Worm (Caenorhabditis elegans) whole organism, L2 larva: ENCODE measurements around the gene Y59A8B.25.
"Not testable (repeated sequence)": the region's sequence is repeated elsewhere in the genome, so short reads cannot be mapped to it uniquely, and the experiment has no call there.

Experiments
- C34F6.9 ChIP-seq: fragments of 150-350 bp; optimal IDR thresholded peaks from 2 replicates; lab custom pipeline; 2014; ENCODE audit warnings: missing biosample characterization, missing genetic modification characterization
- F13H6.1 ChIP-seq: sonication (generic microtip); optimal IDR thresholded peaks from 2 replicates; lab custom pipeline; 2016; ENCODE audit warnings: missing genetic modification characterization, missing compliant biosample characterization
- R02D3.7 ChIP-seq: fragments of 150-350 bp; optimal IDR thresholded peaks from 2 replicates; lab custom pipeline; 2014; ENCODE audit warnings: missing biosample characterization, missing genetic modification characterization
- Y55F3AM.14 ChIP-seq: fragments of 200-800 bp; sonication (Bioruptor generic); optimal IDR thresholded peaks from 2 replicates; lab custom pipeline; 2018; ENCODE audit warnings: mild to moderate bottlenecking, missing genetic modification characterization, missing compliant biosample characterization
- ZK546.5 ChIP-seq: sonication (generic microtip); optimal IDR thresholded peaks from 2 replicates; lab custom pipeline; 2017; ENCODE audit warnings: missing biosample characterization, missing genetic modification characterization
- alr-1 ChIP-seq: fragments of 150-350 bp; optimal IDR thresholded peaks from 2 replicates; lab custom pipeline; 2014; ENCODE audit warnings: missing biosample characterization, missing genetic modification characterization
- ama-1 ChIP-seq: fragments of 150-350 bp; optimal IDR thresholded peaks from 2 replicates; lab custom pipeline; 2018; ENCODE audit warnings: inconsistent platforms
- blmp-1 ChIP-seq: sonication (generic microtip); optimal IDR thresholded peaks from 2 replicates; lab custom pipeline; 2017; ENCODE audit warnings: missing genetic modification characterization, mild to moderate bottlenecking, missing compliant biosample characterization, antibody characterized with exemption, moderate library complexity; ENCODE audit not compliant: insufficient read depth
- ceh-16 ChIP-seq: fragments of 150-350 bp; optimal IDR thresholded peaks from 2 replicates; lab custom pipeline; 2014; ENCODE audit warnings: missing biosample characterization, missing genetic modification characterization
- ceh-82 ChIP-seq: fragments of 150-350 bp; optimal IDR thresholded peaks from 2 replicates; lab custom pipeline; 2014; ENCODE audit warnings: missing biosample characterization, missing genetic modification characterization
- egl-27 ChIP-seq: sonication (generic microtip); optimal IDR thresholded peaks from 3 replicates; lab custom pipeline; 2017; ENCODE audit warnings: missing biosample characterization, missing genetic modification reagents, missing genetic modification characterization
- elt-1 ChIP-seq: fragments of 150-350 bp; optimal IDR thresholded peaks from 2 replicates; lab custom pipeline; 2014; ENCODE audit warnings: missing biosample characterization, missing genetic modification characterization
- fos-1 ChIP-seq: fragments of 150-350 bp; optimal IDR thresholded peaks from 2 replicates; lab custom pipeline; 2014; ENCODE audit warnings: missing biosample characterization, missing genetic modification characterization
- gmeb-1 ChIP-seq: fragments of 150-350 bp; optimal IDR thresholded peaks from 2 replicates; lab custom pipeline; 2014; ENCODE audit warnings: missing biosample characterization, missing genetic modification characterization
- lin-11 ChIP-seq: fragments of 150-350 bp; sonication (generic microtip); optimal IDR thresholded peaks from 2 replicates; lab custom pipeline; 2014; ENCODE audit warnings: missing biosample characterization, missing genetic modification characterization, inconsistent platforms, mixed read lengths
- lsy-2 ChIP-seq, 2 experiments: fragments of 150-350 bp in 1 of 2; sonication (generic microtip) in 1 of 2; optimal IDR thresholded peaks; 2 replicates each; lab custom pipeline; 2014 to 2017; ENCODE audit warnings: missing biosample characterization in 2 of 2, missing genetic modification characterization in 2 of 2
- mab-5 ChIP-seq: fragments of 150-350 bp; optimal IDR thresholded peaks from 2 replicates; lab custom pipeline; 2014; ENCODE audit warnings: missing biosample characterization, missing genetic modification characterization
- mbf-1 ChIP-seq: sonication (generic microtip); optimal IDR thresholded peaks from 2 replicates; lab custom pipeline; 2017; ENCODE audit warnings: missing biosample characterization, missing genetic modification characterization
- mdl-1 ChIP-seq, 2 experiments: fragments of 150-350 bp in 1 of 2; sonication (generic microtip) in 1 of 2; optimal IDR thresholded peaks; 2 replicates each; lab custom pipeline; 2017; ENCODE audit warnings: missing biosample characterization in 2 of 2, missing genetic modification characterization in 2 of 2
- nhr-10 ChIP-seq: sonication (generic microtip); optimal IDR thresholded peaks from 2 replicates; lab custom pipeline; 2017; ENCODE audit warnings: missing biosample characterization, missing genetic modification characterization
- nhr-11 ChIP-seq: fragments of 150-350 bp; optimal IDR thresholded peaks from 2 replicates; lab custom pipeline; 2014; ENCODE audit warnings: missing biosample characterization, missing genetic modification characterization
- nhr-129 ChIP-seq: fragments of 150-350 bp; optimal IDR thresholded peaks from 2 replicates; lab custom pipeline; 2014; ENCODE audit warnings: missing biosample characterization, missing genetic modification characterization
- nhr-21 ChIP-seq: fragments of 150-350 bp; optimal IDR thresholded peaks from 2 replicates; lab custom pipeline; 2014; ENCODE audit warnings: missing biosample characterization, missing genetic modification characterization
- nhr-237 ChIP-seq: fragments of 150-350 bp; optimal IDR thresholded peaks from 2 replicates; lab custom pipeline; 2014; ENCODE audit warnings: missing biosample characterization, missing genetic modification characterization
- nhr-25 ChIP-seq: fragments of 150-350 bp; sonication (generic microtip); optimal IDR thresholded peaks from 3 replicates; lab custom pipeline; 2014; ENCODE audit warnings: missing biosample characterization, missing genetic modification characterization
- nhr-6 ChIP-seq: fragments of 150-350 bp; optimal IDR thresholded peaks from 2 replicates; lab custom pipeline; 2014; ENCODE audit warnings: missing biosample characterization, missing genetic modification characterization
- nhr-77 ChIP-seq: fragments of 150-350 bp; optimal IDR thresholded peaks from 2 replicates; lab custom pipeline; 2014; ENCODE audit warnings: missing biosample characterization, missing genetic modification characterization
- sem-4 ChIP-seq: fragments of 150-350 bp; optimal IDR thresholded peaks from 2 replicates; lab custom pipeline; 2014; ENCODE audit warnings: missing biosample characterization, missing genetic modification reagents, missing genetic modification characterization
- skn-1 ChIP-seq: sonication (generic microtip); optimal IDR thresholded peaks from 2 replicates; lab custom pipeline; 2017; ENCODE audit warnings: missing biosample characterization, missing genetic modification characterization
- sma-3 ChIP-seq: sonication (generic microtip); optimal IDR thresholded peaks from 2 replicates; lab custom pipeline; 2016; ENCODE audit warnings: missing genetic modification reagents, missing genetic modification characterization, missing compliant biosample characterization
- snpc-4 ChIP-seq: fragments of 150-350 bp; optimal IDR thresholded peaks from 2 replicates; lab custom pipeline; 2014; ENCODE audit warnings: missing biosample characterization, missing genetic modification characterization
- unc-39 ChIP-seq: fragments of 150-350 bp; optimal IDR thresholded peaks from 2 replicates; lab custom pipeline; 2014; ENCODE audit warnings: missing biosample characterization, missing genetic modification characterization
- unc-55 ChIP-seq: fragments of 150-350 bp; sonication (generic microtip); optimal IDR thresholded peaks from 3 replicates; lab custom pipeline; 2014; ENCODE audit warnings: missing biosample characterization, missing genetic modification reagents, missing genetic modification characterization
- ztf-1 ChIP-seq: fragments of 200-800 bp; sonication (Bioruptor generic); conservative IDR thresholded peaks from 2 replicates; pipeline ENCODE4 v1.3.6; 2022; ENCODE audit warnings: missing genetic modification characterization, missing compliant biosample characterization
- ztf-11 ChIP-seq: sonication (generic microtip); optimal IDR thresholded peaks from 2 replicates; lab custom pipeline; 2017; ENCODE audit warnings: missing biosample characterization, missing genetic modification characterization
- ztf-4 ChIP-seq: fragments of 150-350 bp; optimal IDR thresholded peaks from 2 replicates; lab custom pipeline; 2014; ENCODE audit warnings: missing biosample characterization, missing genetic modification characterization

Gene Y59A8B.25

DNA sequence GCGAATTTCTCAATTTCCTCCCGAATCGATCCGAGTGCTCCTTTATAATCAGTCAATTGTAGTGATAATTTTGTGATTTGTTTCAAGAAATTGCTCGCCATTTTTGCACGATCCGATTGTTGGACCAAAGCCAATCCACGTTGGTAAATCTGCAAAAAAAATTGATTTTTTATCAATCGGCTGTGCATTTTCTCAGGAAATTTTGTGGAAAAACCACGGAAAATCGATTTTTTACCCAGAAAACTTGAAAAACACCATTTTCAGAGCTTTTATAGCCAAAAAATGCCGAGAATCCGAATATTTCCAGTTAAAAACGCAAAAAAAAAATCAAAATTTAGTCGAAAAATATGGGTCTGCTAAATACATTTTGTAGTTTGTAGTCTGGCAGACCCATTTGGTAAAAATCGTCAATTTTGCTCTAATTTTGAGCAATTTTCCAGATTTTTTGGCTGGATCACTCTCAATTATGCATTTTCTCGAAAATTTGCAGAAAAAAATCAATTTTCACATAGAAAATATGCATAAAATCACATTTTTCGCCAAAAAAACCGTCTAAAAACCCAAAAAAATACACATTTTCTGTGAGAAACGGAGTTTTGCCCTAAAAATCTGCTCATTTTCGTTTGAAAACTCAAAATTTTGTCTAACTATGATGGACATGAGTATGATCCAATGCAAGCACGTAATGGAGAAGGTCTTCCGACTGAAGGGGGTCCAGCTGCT, at the start of gene Y59A8B.25, which contains the start of gene ebp-3:
TSS of gene Y59A8B.25 (minus strand) at position 101 of the 723 bp plus-strand sequence.
TSS of gene ebp-3 (plus strand) at position 673 of the 723 bp plus-strand sequence.
- not testable (repeated sequence) for TF ChIP-seq nhr-129, nhr-25, blmp-1 (tag; lab: Kevin White, UChicago)
- TF ChIP-seq, all 48 proteins: peak for 0; not testable (repeated sequence) for 48

ce11 chrV:18098387-18098786, 43.2 kb upstream of the Y59A8B.25 start, which contains the start of gene par-4:
Gene par-4, plus strand, starts transcription at chrV:18098687.
- TF ChIP-seq ceh-82 (tag; lab: Kevin White, UChicago): no peak
- TF ChIP-seq F13H6.1 (tag; lab: Kevin White, UChicago): no peak
- TF ChIP-seq blmp-1 (tag; lab: Kevin White, UChicago): no peak
- TF ChIP-seq ztf-1: no peak
- no peak for TF ChIP-seq egl-27 (tag; lab: Kevin White, UChicago)
- no peak for TF ChIP-seq sem-4 (tag; lab: Kevin White, UChicago)
- no peak for TF ChIP-seq sma-3 (GFP tag; lab: Kevin White, UChicago)
- no peak for TF ChIP-seq nhr-21 (tag; lab: Kevin White, UChicago)
- no peak for TF ChIP-seq R02D3.7
- TF ChIP-seq skn-1: no peak
- no peak for TF ChIP-seq ama-1 (lab: Kevin White, UChicago)
- no peak for TF ChIP-seq mab-5 (tag; lab: Kevin White, UChicago)
- no peak for TF ChIP-seq ztf-4 (tag; lab: Kevin White, UChicago)
- TF ChIP-seq snpc-4 (tag; lab: Kevin White, UChicago): no peak
- TF ChIP-seq ZK546.5 (tag; lab: Kevin White, UChicago): no peak
- TF ChIP-seq nhr-237: no peak
- TF ChIP-seq unc-55 (GFP tag; lab: Kevin White, UChicago): no peak

DNA sequence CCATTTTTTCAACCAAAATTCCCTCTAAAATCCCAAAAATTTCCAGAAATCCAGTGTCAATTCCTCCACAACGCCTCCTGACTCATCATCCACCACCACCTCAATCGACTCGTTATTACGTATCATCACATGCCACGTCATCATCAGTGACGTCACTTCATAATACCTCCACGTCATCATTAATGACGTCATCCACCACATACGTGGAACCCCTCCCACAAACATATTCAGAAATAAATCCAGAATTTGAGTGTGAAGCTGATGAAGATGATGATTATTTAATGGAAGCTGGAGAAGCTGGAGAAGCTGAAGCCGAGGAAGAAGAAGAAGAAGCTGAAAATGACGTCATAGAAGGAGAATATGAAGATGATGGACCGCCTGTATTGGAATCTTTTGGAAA, 38.7 kb upstream of the Y59A8B.25 start:
- TF ChIP-seq nhr-10 (tag; lab: Kevin White, UChicago) (no peak), snpc-4 (tag; lab: Kevin White, UChicago) (no peak), alr-1 (no peak), sem-4 (tag; lab: Kevin White, UChicago) (no peak), fos-1 (no peak), unc-39 (no peak), ztf-1 (no peak), ama-1 (lab: Kevin White, UChicago) (no peak), egl-27 (tag; lab: Kevin White, UChicago) (no peak), nhr-21 (tag; lab: Kevin White, UChicago) (no peak), nhr-237 (no peak), mdl-1 (tag; optimal IDR thresholded peaks at IDR 0.05; lab: Kevin White, UChicago) (no peak), lin-11 (tag; lab: Kevin White, UChicago) (no peak), lsy-2 (tag; optimal IDR thresholded peaks at IDR 0.05; lab: Kevin White, UChicago) (no peak), ceh-82 (tag; lab: Kevin White, UChicago) (no peak), ceh-16 (tag; lab: Kevin White, UChicago) (no peak), C34F6.9 (tag; lab: Kevin White, UChicago) (no peak), nhr-77 (no peak), gmeb-1 (tag; lab: Kevin White, UChicago) (no peak)
- TF ChIP-seq, all 48 proteins: peak for 0

DNA sequence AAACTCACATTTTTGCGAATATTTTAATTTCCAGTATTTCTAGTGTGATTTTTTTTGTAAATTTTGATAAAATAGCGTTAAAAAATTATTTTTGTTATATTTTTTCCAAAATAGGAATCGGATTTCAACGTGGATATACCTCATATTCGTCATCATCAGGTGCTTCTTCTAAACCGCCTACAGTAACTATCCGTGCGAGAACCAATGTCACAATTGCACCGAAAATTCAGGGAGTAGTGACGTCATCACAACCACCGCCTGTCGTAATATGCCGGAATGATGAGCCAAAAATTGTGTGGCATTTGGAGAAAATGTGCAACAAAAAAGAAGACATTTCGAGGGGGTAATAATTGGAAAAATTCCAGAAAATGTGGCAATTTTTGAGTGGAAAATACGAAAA, 36.0 kb upstream of the Y59A8B.25 start:
- TF ChIP-seq ama-1 (lab: Kevin White, UChicago) (no peak), Y55F3AM.14 (no peak), ceh-82 (tag; lab: Kevin White, UChicago) (no peak), ceh-16 (tag; lab: Kevin White, UChicago) (no peak), ztf-11 (no peak), elt-1 (tag; lab: Kevin White, UChicago) (no peak), nhr-11 (no peak), nhr-6 (tag; lab: Kevin White, UChicago) (no peak), mbf-1 (tag; lab: Kevin White, UChicago) (no peak)
